Worm (Caenorhabditis elegans) whole organism, mixed stage, embryonic: ENCODE measurements around the gene str-30.

Experiments
- M03D4.4 ChIP-seq: sonication (generic microtip); optimal IDR thresholded peaks from 2 replicates; lab custom pipeline; 2017; ENCODE audit warnings: mild to moderate bottlenecking, missing genetic modification characterization, missing compliant biosample characterization
- bed-3 ChIP-seq: fragments of 200-800 bp; sonication (Bioruptor generic); optimal IDR thresholded peaks from 3 replicates; lab custom pipeline; 2018; ENCODE audit warnings: mild to moderate bottlenecking, missing genetic modification characterization, moderate library complexity, missing compliant biosample characterization
- blmp-1 ChIP-seq: fragments of 150-350 bp; optimal IDR thresholded peaks from 2 replicates; lab custom pipeline; 2014; ENCODE audit warnings: missing biosample characterization, missing genetic modification characterization
- ceh-39 ChIP-seq: fragments of 150-350 bp; optimal IDR thresholded peaks from 2 replicates; lab custom pipeline; 2014; ENCODE audit warnings: missing biosample characterization, missing genetic modification characterization
- ceh-43 ChIP-seq: fragments of 200-800 bp; sonication (Bioruptor generic); optimal IDR thresholded peaks from 2 replicates; lab custom pipeline; 2018; ENCODE audit warnings: mild to moderate bottlenecking, missing genetic modification characterization, moderate library complexity, missing compliant biosample characterization
- ces-1 ChIP-seq: fragments of 150-350 bp; optimal IDR thresholded peaks from 2 replicates; lab custom pipeline; 2014; ENCODE audit warnings: missing biosample characterization, missing genetic modification reagents, missing genetic modification characterization
- cnd-1 ChIP-seq: fragments of 200-800 bp; sonication (Bioruptor generic); optimal IDR thresholded peaks from 2 replicates; lab custom pipeline; 2018; ENCODE audit warnings: mild to moderate bottlenecking, missing genetic modification characterization, missing compliant biosample characterization
- elt-3 ChIP-seq: fragments of 150-350 bp; optimal IDR thresholded peaks from 2 replicates; lab custom pipeline; 2014; ENCODE audit warnings: missing biosample characterization, missing genetic modification characterization
- flh-1 ChIP-seq: fragments of 200-800 bp; sonication (Bioruptor generic); optimal IDR thresholded peaks from 2 replicates; lab custom pipeline; 2018; ENCODE audit warnings: mild to moderate bottlenecking, missing genetic modification characterization, moderate library complexity, missing compliant biosample characterization
- ham-2 ChIP-seq: fragments of 200-800 bp; sonication (Bioruptor generic); optimal IDR thresholded peaks from 2 replicates; lab custom pipeline; 2018; ENCODE audit warnings: mild to moderate bottlenecking, missing genetic modification characterization, missing compliant biosample characterization
- lin-13 ChIP-seq: fragments of 150-350 bp; optimal IDR thresholded peaks from 2 replicates; lab custom pipeline; 2014; ENCODE audit warnings: missing biosample characterization, missing genetic modification characterization
- lin-32 ChIP-seq: fragments of 200-800 bp; sonication (Bioruptor generic); optimal IDR thresholded peaks from 2 replicates; lab custom pipeline; 2018; ENCODE audit warnings: mild to moderate bottlenecking, missing genetic modification characterization, missing compliant biosample characterization
- lsy-2 ChIP-seq: fragments of 150-350 bp; optimal IDR thresholded peaks from 2 replicates; lab custom pipeline; 2014; ENCODE audit warnings: missing biosample characterization, missing genetic modification characterization
- mab-5 ChIP-seq: fragments of 150-350 bp; optimal IDR thresholded peaks from 2 replicates; lab custom pipeline; 2014; ENCODE audit warnings: missing biosample characterization, missing genetic modification characterization
- mep-1 ChIP-seq: fragments of 150-350 bp; optimal IDR thresholded peaks from 2 replicates; lab custom pipeline; 2017; ENCODE audit warnings: missing biosample characterization, missing genetic modification reagents, missing genetic modification characterization, inconsistent platforms
- mls-2 ChIP-seq: sonication (generic microtip); optimal IDR thresholded peaks from 2 replicates; lab custom pipeline; 2016; ENCODE audit warnings: mild to moderate bottlenecking, missing genetic modification characterization, moderate library complexity, missing compliant biosample characterization
- nhr-12 ChIP-seq: fragments of 150-350 bp; optimal IDR thresholded peaks from 2 replicates; lab custom pipeline; 2014; ENCODE audit warnings: missing biosample characterization, missing genetic modification characterization
- nhr-2 ChIP-seq: fragments of 150-350 bp; optimal IDR thresholded peaks from 2 replicates; lab custom pipeline; 2014; ENCODE audit warnings: missing biosample characterization, missing genetic modification characterization
- nhr-237 ChIP-seq: fragments of 150-350 bp; optimal IDR thresholded peaks from 2 replicates; lab custom pipeline; 2014; ENCODE audit warnings: missing biosample characterization, missing genetic modification characterization
- nhr-28 ChIP-seq: fragments of 150-350 bp; optimal IDR thresholded peaks from 2 replicates; lab custom pipeline; 2014; ENCODE audit warnings: missing biosample characterization, missing genetic modification characterization
- nhr-76 ChIP-seq: sonication (generic microtip); optimal IDR thresholded peaks from 2 replicates; lab custom pipeline; 2017; ENCODE audit warnings: missing biosample characterization, missing genetic modification characterization
- pha-4 ChIP-seq: fragments of 150-350 bp; optimal IDR thresholded peaks from 2 replicates; lab custom pipeline; 2018; ENCODE audit warnings: missing biosample characterization, missing genetic modification reagents, missing genetic modification characterization
- sem-2 ChIP-seq: fragments of 200-800 bp; sonication (Bioruptor generic); optimal IDR thresholded peaks from 2 replicates; lab custom pipeline; 2018; ENCODE audit warnings: mild to moderate bottlenecking, missing genetic modification characterization, missing compliant biosample characterization
- sptf-1 ChIP-seq: sonication (generic microtip); optimal IDR thresholded peaks from 2 replicates; lab custom pipeline; 2017; ENCODE audit warnings: mild to moderate bottlenecking, missing genetic modification characterization, moderate library complexity, missing compliant biosample characterization
- unc-39 ChIP-seq: fragments of 150-350 bp; optimal IDR thresholded peaks from 2 replicates; lab custom pipeline; 2014; ENCODE audit warnings: missing biosample characterization, missing genetic modification characterization
- unc-62 ChIP-seq: fragments of 150-350 bp; optimal IDR thresholded peaks from 2 replicates; lab custom pipeline; 2014; ENCODE audit warnings: missing biosample characterization, missing genetic modification reagents, missing genetic modification characterization
- zip-8 ChIP-seq: fragments of 150-350 bp; optimal IDR thresholded peaks from 2 replicates; lab custom pipeline; 2014; ENCODE audit warnings: missing biosample characterization, missing genetic modification characterization
- ztf-11 ChIP-seq: fragments of 150-350 bp; optimal IDR thresholded peaks from 2 replicates; lab custom pipeline; 2014; ENCODE audit warnings: missing biosample characterization, missing genetic modification characterization

str-30 gene

ce11 chrV:3717751-3718150, 7.1 kb upstream of the str-30 start:
- no peak for TF ChIP-seq ham-2
- no peak for TF ChIP-seq ceh-43
- peak; percentile 27 for TF ChIP-seq ces-1

ce11 chrV:3718507-3718906, 6.4 kb upstream of the str-30 start:
- TF ChIP-seq cnd-1 (tag; lab: Kevin White, UChicago) = no peak
- TF ChIP-seq unc-39 = no peak
- TF ChIP-seq mls-2 (tag; lab: Kevin White, UChicago) = no peak
- no peak for TF ChIP-seq lin-13 (tag; lab: Kevin White, UChicago)
- no peak for TF ChIP-seq lin-32 (GFP tag; lab: Kevin White, UChicago)
- no peak for TF ChIP-seq nhr-237 (tag; lab: Kevin White, UChicago)
- no peak for TF ChIP-seq ceh-39
- TF ChIP-seq mep-1 = no peak
- no peak for TF ChIP-seq ztf-11 (tag; lab: Kevin White, UChicago)
- TF ChIP-seq ces-1 = no peak
- no peak for TF ChIP-seq elt-3 (tag; lab: Kevin White, UChicago)

- TF ChIP-seq blmp-1 (no peak), ces-1 (peak; percentile 57)
Measured at ce11 chrV:3738409-3738808, 13.5 kb downstream of the str-30 start.

ce11 chrV:3739302-3739701, 14.4 kb downstream of the str-30 start, which contains the start of gene hpo-36:
Gene hpo-36, minus strand, starts transcription at chrV:3739402.
- TF ChIP-seq mep-1 = no peak
- no peak for TF ChIP-seq ceh-43
- no peak for TF ChIP-seq zip-8 (tag; lab: Kevin White, UChicago)
- no peak for TF ChIP-seq unc-62 (GFP tag; lab: Kevin White, UChicago)
- no peak for TF ChIP-seq nhr-2 (tag; lab: Kevin White, UChicago)
- TF ChIP-seq lin-13 (tag; lab: Kevin White, UChicago) = no peak
- TF ChIP-seq sptf-1 (tag; lab: Kevin White, UChicago) = no peak
- TF ChIP-seq M03D4.4 (tag; lab: Kevin White, UChicago) = no peak
- TF ChIP-seq flh-1 (GFP tag; lab: Kevin White, UChicago) = no peak
- no peak for TF ChIP-seq ztf-11 (tag; lab: Kevin White, UChicago)
- no peak for TF ChIP-seq nhr-237 (tag; lab: Kevin White, UChicago)
- no peak for TF ChIP-seq unc-39
- TF ChIP-seq nhr-28 = no peak
- TF ChIP-seq mab-5 (tag; lab: Kevin White, UChicago) = no peak
- no peak for TF ChIP-seq lin-32 (GFP tag; lab: Kevin White, UChicago)
- TF ChIP-seq nhr-76 = no peak
- no peak for TF ChIP-seq bed-3 (GFP tag; lab: Kevin White, UChicago)

- TF ChIP-seq ceh-39 (peak; percentile 46), lsy-2 (tag; lab: Kevin White, UChicago) (peak; percentile 3), zip-8 (tag; lab: Kevin White, UChicago) (no peak), ces-1 (peak; percentile 81), sem-2 (no peak), mep-1 (peak; percentile 8)
Measured at ce11 chrV:3743172-3743626, 18.3 kb downstream of the str-30 start, which contains the start of gene mtm-9. Gene mtm-9, plus strand, starts transcription at chrV:3743576.

- TF ChIP-seq unc-62 (GFP tag; lab: Kevin White, UChicago) (no peak), lin-13 (tag; lab: Kevin White, UChicago) (no peak), nhr-12 (tag; lab: Kevin White, UChicago) (no peak), elt-3 (tag; lab: Kevin White, UChicago) (no peak), pha-4 (no peak), blmp-1 (no peak), mab-5 (tag; lab: Kevin White, UChicago) (no peak), cnd-1 (tag; lab: Kevin White, UChicago) (no peak), lsy-2 (tag; lab: Kevin White, UChicago) (no peak)
Measured at ce11 chrV:3750328-3750727, 25.5 kb downstream of the str-30 start.

- TF ChIP-seq nhr-76 = no peak
- TF ChIP-seq ces-1 = peak; percentile 72
- TF ChIP-seq lin-32 (GFP tag; lab: Kevin White, UChicago) = no peak
Measured at ce11 chrV:3756887-3757286, 32.0 kb downstream of the str-30 start, which contains the start of gene gid-7. Gene gid-7, minus strand, starts transcription at chrV:3757074.
